Worm (Caenorhabditis elegans) whole organism, L2 larva: ENCODE measurements around the gene F33C8.4.

ENCODE experiments used
- C34F6.9 ChIP-seq: fragments of 150-350 bp; optimal IDR thresholded peaks from 2 replicates; lab custom pipeline; 2014; ENCODE audit warnings: missing biosample characterization, missing genetic modification characterization
- F13H6.1 ChIP-seq: sonication (generic microtip); optimal IDR thresholded peaks from 2 replicates; lab custom pipeline; 2016; ENCODE audit warnings: missing genetic modification characterization, missing compliant biosample characterization
- alr-1 ChIP-seq: fragments of 150-350 bp; optimal IDR thresholded peaks from 2 replicates; lab custom pipeline; 2014; ENCODE audit warnings: missing biosample characterization, missing genetic modification characterization
- aly-2 ChIP-seq: fragments of 150-350 bp; optimal IDR thresholded peaks from 2 replicates; lab custom pipeline; 2014; ENCODE audit warnings: missing biosample characterization, missing genetic modification characterization
- ama-1 ChIP-seq: fragments of 150-350 bp; optimal IDR thresholded peaks from 2 replicates; lab custom pipeline; 2018; ENCODE audit warnings: inconsistent platforms
- blmp-1 ChIP-seq: sonication (generic microtip); optimal IDR thresholded peaks from 2 replicates; lab custom pipeline; 2017; ENCODE audit warnings: missing genetic modification characterization, mild to moderate bottlenecking, missing compliant biosample characterization, antibody characterized with exemption, moderate library complexity; ENCODE audit not compliant: insufficient read depth
- ceh-82 ChIP-seq: fragments of 150-350 bp; optimal IDR thresholded peaks from 2 replicates; lab custom pipeline; 2014; ENCODE audit warnings: missing biosample characterization, missing genetic modification characterization
- crh-2 ChIP-seq: sonication (generic microtip); optimal IDR thresholded peaks from 2 replicates; lab custom pipeline; 2017; ENCODE audit warnings: missing biosample characterization, missing genetic modification characterization
- dmd-4 ChIP-seq: sonication (generic microtip); optimal IDR thresholded peaks from 2 replicates; lab custom pipeline; 2017; ENCODE audit warnings: missing biosample characterization, missing genetic modification characterization
- elt-1 ChIP-seq: fragments of 150-350 bp; optimal IDR thresholded peaks from 2 replicates; lab custom pipeline; 2014; ENCODE audit warnings: missing biosample characterization, missing genetic modification characterization
- elt-3 ChIP-seq: sonication (generic microtip); optimal IDR thresholded peaks from 2 replicates; lab custom pipeline; 2017; ENCODE audit warnings: missing biosample characterization, missing genetic modification characterization
- fos-1 ChIP-seq: fragments of 150-350 bp; optimal IDR thresholded peaks from 2 replicates; lab custom pipeline; 2014; ENCODE audit warnings: missing biosample characterization, missing genetic modification characterization
- gmeb-1 ChIP-seq: fragments of 150-350 bp; optimal IDR thresholded peaks from 2 replicates; lab custom pipeline; 2014; ENCODE audit warnings: missing biosample characterization, missing genetic modification characterization
- lin-11 ChIP-seq: fragments of 150-350 bp; sonication (generic microtip); optimal IDR thresholded peaks from 2 replicates; lab custom pipeline; 2014; ENCODE audit warnings: missing biosample characterization, missing genetic modification characterization, inconsistent platforms, mixed read lengths
- lin-39 ChIP-seq: fragments of 150-350 bp; optimal IDR thresholded peaks from 2 replicates; lab custom pipeline; 2014; ENCODE audit warnings: missing biosample characterization, missing genetic modification reagents, missing genetic modification characterization
- mbf-1 ChIP-seq: sonication (generic microtip); optimal IDR thresholded peaks from 2 replicates; lab custom pipeline; 2017; ENCODE audit warnings: missing biosample characterization, missing genetic modification characterization
- mdl-1 ChIP-seq, 2 experiments: fragments of 150-350 bp in 1 of 2; sonication (generic microtip) in 1 of 2; optimal IDR thresholded peaks; 2 replicates each; lab custom pipeline; 2017; ENCODE audit warnings: missing biosample characterization in 2 of 2, missing genetic modification characterization in 2 of 2
- nhr-10 ChIP-seq: sonication (generic microtip); optimal IDR thresholded peaks from 2 replicates; lab custom pipeline; 2017; ENCODE audit warnings: missing biosample characterization, missing genetic modification characterization
- nhr-12 ChIP-seq: fragments of 150-350 bp; optimal IDR thresholded peaks from 2 replicates; lab custom pipeline; 2014; ENCODE audit warnings: missing biosample characterization, missing genetic modification characterization
- nhr-129 ChIP-seq: fragments of 150-350 bp; optimal IDR thresholded peaks from 2 replicates; lab custom pipeline; 2014; ENCODE audit warnings: missing biosample characterization, missing genetic modification characterization
- nhr-21 ChIP-seq: fragments of 150-350 bp; optimal IDR thresholded peaks from 2 replicates; lab custom pipeline; 2014; ENCODE audit warnings: missing biosample characterization, missing genetic modification characterization
- nhr-25 ChIP-seq: fragments of 150-350 bp; sonication (generic microtip); optimal IDR thresholded peaks from 3 replicates; lab custom pipeline; 2014; ENCODE audit warnings: missing biosample characterization, missing genetic modification characterization
- nhr-6 ChIP-seq: fragments of 150-350 bp; optimal IDR thresholded peaks from 2 replicates; lab custom pipeline; 2014; ENCODE audit warnings: missing biosample characterization, missing genetic modification characterization
- nhr-77 ChIP-seq: fragments of 150-350 bp; optimal IDR thresholded peaks from 2 replicates; lab custom pipeline; 2014; ENCODE audit warnings: missing biosample characterization, missing genetic modification characterization
- peb-1 ChIP-seq: fragments of 150-350 bp; optimal IDR thresholded peaks from 2 replicates; lab custom pipeline; 2014; ENCODE audit warnings: missing biosample characterization, missing genetic modification characterization
- sem-4 ChIP-seq: fragments of 150-350 bp; optimal IDR thresholded peaks from 2 replicates; lab custom pipeline; 2014; ENCODE audit warnings: missing biosample characterization, missing genetic modification reagents, missing genetic modification characterization
- skn-1 ChIP-seq: sonication (generic microtip); optimal IDR thresholded peaks from 2 replicates; lab custom pipeline; 2017; ENCODE audit warnings: missing biosample characterization, missing genetic modification characterization
- sma-3 ChIP-seq: sonication (generic microtip); optimal IDR thresholded peaks from 2 replicates; lab custom pipeline; 2016; ENCODE audit warnings: missing genetic modification reagents, missing genetic modification characterization, missing compliant biosample characterization
- sma-9 ChIP-seq, 2 experiments: fragments of 150-350 bp in 1 of 2; sonication (generic microtip) in 1 of 2; optimal IDR thresholded peaks; 2 replicates each; lab custom pipeline; 2014 to 2016; ENCODE audit warnings: missing genetic modification characterization in 2 of 2, mild to moderate bottlenecking in 1 of 2, missing biosample characterization in 1 of 2, missing compliant biosample characterization in 1 of 2, missing genetic modification reagents in 1 of 2, moderate library complexity in 1 of 2
- snpc-4 ChIP-seq: fragments of 150-350 bp; optimal IDR thresholded peaks from 2 replicates; lab custom pipeline; 2014; ENCODE audit warnings: missing biosample characterization, missing genetic modification characterization
- unc-39 ChIP-seq: fragments of 150-350 bp; optimal IDR thresholded peaks from 2 replicates; lab custom pipeline; 2014; ENCODE audit warnings: missing biosample characterization, missing genetic modification characterization
- unc-55 ChIP-seq: fragments of 150-350 bp; sonication (generic microtip); optimal IDR thresholded peaks from 3 replicates; lab custom pipeline; 2014; ENCODE audit warnings: missing biosample characterization, missing genetic modification reagents, missing genetic modification characterization
- zag-1 ChIP-seq: fragments of 150-350 bp; optimal IDR thresholded peaks from 2 replicates; lab custom pipeline; 2014; ENCODE audit warnings: missing biosample characterization, missing genetic modification characterization

Gene F33C8.4

DNA sequence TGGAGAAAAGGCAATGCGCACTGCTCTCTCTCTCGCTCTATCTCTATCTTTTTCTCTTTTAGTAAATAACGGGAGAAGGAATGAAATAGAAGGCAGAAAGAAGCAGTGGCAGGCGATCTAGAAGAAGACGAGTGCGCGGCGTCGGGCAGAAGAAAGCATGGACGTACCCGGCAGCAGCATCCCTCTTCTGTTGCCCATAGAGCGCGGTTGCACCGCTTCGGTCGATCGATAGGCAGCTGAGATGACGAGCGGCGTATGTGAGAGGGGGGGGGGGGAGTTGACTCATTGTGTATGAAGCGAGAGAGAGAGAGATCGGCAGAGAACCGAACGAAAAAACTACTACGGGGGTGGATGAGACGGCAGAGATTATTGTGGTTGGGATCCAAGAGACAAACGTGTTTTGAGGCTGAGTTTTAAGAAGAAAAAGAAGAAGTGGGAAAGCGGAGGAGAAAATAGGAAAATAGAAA, 23.9 kb upstream of the F33C8.4 start (continued):
- TF ChIP-seq mdl-1 (tag; optimal IDR thresholded peaks at IDR 0.05; lab: Kevin White, UChicago), result peak; percentile 43 to 91
- TF ChIP-seq nhr-6, result peak; percentile 79
- TF ChIP-seq peb-1 (tag; lab: Kevin White, UChicago), result no peak
- TF ChIP-seq nhr-12 (tag; lab: Kevin White, UChicago), result no peak
- TF ChIP-seq alr-1, result no peak
- TF ChIP-seq nhr-21, result peak; percentile 89
- peak; percentile 97 for TF ChIP-seq zag-1 (tag; lab: Kevin White, UChicago)
- TF ChIP-seq ceh-82 (tag; lab: Kevin White, UChicago), result peak; percentile 92
- TF ChIP-seq snpc-4 (tag; lab: Kevin White, UChicago), result peak; percentile 84
- no peak for TF ChIP-seq ama-1 (lab: Kevin White, UChicago)
- TF ChIP-seq nhr-129 (tag; lab: Kevin White, UChicago), result peak; percentile 94
- no peak for TF ChIP-seq mbf-1 (tag; lab: Kevin White, UChicago)
- peak; percentile 95 for TF ChIP-seq lin-11 (tag; lab: Kevin White, UChicago)

DNA sequence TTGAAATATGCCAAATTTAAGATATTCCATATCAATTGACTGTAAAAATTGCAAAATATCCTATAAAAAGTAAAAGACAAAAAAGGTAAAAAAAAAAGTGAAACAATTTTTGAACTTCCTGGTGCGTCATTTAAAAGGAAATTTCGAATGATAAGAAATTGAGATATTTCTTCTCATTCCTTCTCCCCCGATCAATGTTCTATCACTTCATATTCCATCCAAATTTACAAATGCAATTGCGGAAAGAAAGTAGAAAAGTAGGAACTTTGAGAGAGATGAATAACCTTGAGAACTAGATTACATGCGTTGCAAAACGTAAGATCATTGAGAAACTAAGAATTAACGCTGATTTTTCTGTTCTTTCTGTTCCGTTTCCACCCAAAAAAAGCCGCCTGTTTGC, 22.5 kb upstream of the F33C8.4 start:
- no peak for TF ChIP-seq nhr-77 (tag; lab: Kevin White, UChicago)
- no peak for TF ChIP-seq unc-39 (tag; lab: Kevin White, UChicago)
- peak; percentile 61 for TF ChIP-seq fos-1 (tag; lab: Kevin White, UChicago)
- TF ChIP-seq lin-39, result no peak
- peak; percentile 64 for TF ChIP-seq blmp-1 (tag; lab: Kevin White, UChicago)
- TF ChIP-seq, all 48 proteins: peak for 2

DNA sequence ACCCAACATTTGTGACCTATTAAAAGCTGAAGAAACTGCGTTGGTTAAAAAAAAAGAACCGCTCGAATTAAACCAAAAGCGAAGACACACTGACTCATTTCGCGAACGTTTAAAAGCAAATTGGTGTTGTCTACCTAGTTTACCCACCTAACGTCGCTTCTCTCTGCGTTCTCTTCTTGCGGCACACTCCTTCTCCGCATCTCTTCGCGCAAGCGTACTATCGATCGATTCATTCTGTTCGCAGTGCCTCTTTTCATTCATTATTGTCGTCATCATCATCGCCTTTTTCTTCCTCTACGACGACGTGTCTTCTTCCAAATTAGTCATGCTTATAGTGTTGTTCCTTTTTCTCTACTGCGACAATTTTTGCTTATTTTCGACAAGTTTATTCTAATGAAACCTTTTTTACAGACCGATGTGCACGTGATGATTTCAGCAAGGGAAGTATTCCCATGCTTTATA, 20.9 kb upstream of the F33C8.4 start, which contains the start of gene atrn-1:
Gene atrn-1, plus strand, starts transcription at position 412 of the 462 bp plus-strand sequence.
- no peak for TF ChIP-seq peb-1 (tag; lab: Kevin White, UChicago)
- TF ChIP-seq C34F6.9 (tag; lab: Kevin White, UChicago), result peak; percentile 64
- peak; percentile 8 for TF ChIP-seq nhr-129 (tag; lab: Kevin White, UChicago)
- peak; percentile 14 for TF ChIP-seq unc-55 (GFP tag; lab: Kevin White, UChicago)
- TF ChIP-seq fos-1 (tag; lab: Kevin White, UChicago), result peak; percentile 54
- no peak for TF ChIP-seq mbf-1 (tag; lab: Kevin White, UChicago)
- TF ChIP-seq crh-2, result peak; percentile 11
- TF ChIP-seq mdl-1 (tag; optimal IDR thresholded peaks at IDR 0.05; lab: Kevin White, UChicago), result no peak
- TF ChIP-seq unc-39 (tag; lab: Kevin White, UChicago), result no peak
- TF ChIP-seq elt-1, result no peak
- peak; percentile 20 for TF ChIP-seq sma-3 (GFP tag; lab: Kevin White, UChicago)
- no peak for TF ChIP-seq skn-1 (tag; lab: Kevin White, UChicago)
- TF ChIP-seq sem-4 (tag; lab: Kevin White, UChicago), result peak; percentile 17

DNA sequence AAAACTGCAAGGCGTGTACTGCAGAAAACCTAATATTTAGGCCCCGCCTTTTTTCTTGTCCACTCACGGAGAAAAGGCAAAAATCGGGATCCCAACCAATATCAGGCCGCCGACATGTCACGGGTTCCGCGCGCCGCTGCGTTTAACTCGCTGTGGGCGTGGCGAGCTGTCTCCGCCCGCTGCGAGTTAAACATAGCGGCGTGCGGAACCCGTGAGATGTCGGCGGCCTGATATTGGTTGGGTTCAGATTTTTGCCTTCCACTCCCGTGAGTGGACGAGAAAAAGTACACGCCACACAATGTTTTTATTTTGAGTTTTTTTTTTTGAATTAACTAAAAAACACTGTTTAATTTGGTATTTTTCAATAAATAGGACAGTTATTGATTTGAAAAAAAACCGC, 16.6 kb upstream of the F33C8.4 start:
- no peak for TF ChIP-seq nhr-10 (tag; lab: Kevin White, UChicago)
- no peak for TF ChIP-seq aly-2 (tag; lab: Kevin White, UChicago)
- no peak for TF ChIP-seq sma-9 (GFP tag; optimal IDR thresholded peaks at IDR 0.05; lab: Kevin White, UChicago)
- no peak for TF ChIP-seq sma-9 (tag; optimal IDR thresholded peaks at IDR 0.05; lab: Kevin White, UChicago)
- TF ChIP-seq snpc-4 (tag; lab: Kevin White, UChicago), result peak; percentile 5

DNA sequence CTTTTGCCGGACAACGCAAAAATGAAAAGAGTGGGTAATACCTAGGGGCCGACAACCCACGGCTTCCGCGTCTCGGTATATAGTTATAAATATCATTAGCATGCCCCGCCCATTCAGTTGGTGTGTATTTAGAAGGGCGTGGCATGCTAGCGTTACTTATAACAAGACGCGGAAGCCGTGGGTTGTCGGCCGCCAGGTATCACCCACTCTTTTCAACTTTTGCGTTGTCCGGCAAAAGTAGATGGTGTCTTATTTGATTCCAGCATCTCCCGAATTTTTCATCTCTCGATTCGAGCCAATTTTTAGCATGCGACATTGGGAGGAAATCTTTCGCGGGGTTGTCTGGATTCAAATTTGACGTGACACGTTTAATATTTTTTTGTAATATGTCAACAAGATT, 14.3 kb upstream of the F33C8.4 start:
- TF ChIP-seq elt-3 (tag; lab: Kevin White, UChicago), result no peak
- no peak for TF ChIP-seq dmd-4
- no peak for TF ChIP-seq nhr-25
- TF ChIP-seq fos-1 (tag; lab: Kevin White, UChicago), result no peak
- TF ChIP-seq sma-3 (GFP tag; lab: Kevin White, UChicago), result no peak
- TF ChIP-seq snpc-4 (tag; lab: Kevin White, UChicago), result no peak
- no peak for TF ChIP-seq elt-1
- TF ChIP-seq F13H6.1 (tag; lab: Kevin White, UChicago), result no peak
- no peak for TF ChIP-seq nhr-21
- no peak for TF ChIP-seq mbf-1 (tag; lab: Kevin White, UChicago)
- TF ChIP-seq nhr-129 (tag; lab: Kevin White, UChicago), result no peak
- TF ChIP-seq gmeb-1, result no peak
- TF ChIP-seq aly-2 (tag; lab: Kevin White, UChicago), result no peak
- no peak for TF ChIP-seq nhr-10 (tag; lab: Kevin White, UChicago)
